Worm (Caenorhabditis elegans): ENCODE results near the gene E02H1.6.

DNA sequence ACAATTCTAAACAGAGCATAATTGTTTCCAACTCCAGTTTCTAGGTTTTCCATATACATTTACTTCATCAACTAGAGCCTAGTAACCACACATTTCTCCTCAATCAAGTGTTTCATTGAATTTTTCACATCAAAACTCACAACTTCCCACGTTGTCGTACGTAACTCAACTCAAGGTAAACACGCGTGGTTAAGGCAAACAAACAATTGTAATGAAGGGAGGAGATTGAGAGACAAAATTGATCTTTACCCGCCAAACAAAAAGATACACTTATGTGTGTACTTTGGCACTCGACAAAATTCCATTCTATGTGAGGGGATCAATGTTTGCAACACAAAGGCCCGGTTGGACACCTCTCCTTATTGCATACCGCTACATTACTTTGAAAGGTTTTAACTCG lies 8.8 kb downstream of the E02H1.6 start, which contains the start of gene nhr-19:
- no peak for TF ChIP-seq ama-1 (optimal IDR thresholded peaks at IDR 0.05)
- no peak for TF ChIP-seq tra-4 (tag; optimal IDR thresholded peaks at IDR 0.05)
- TF ChIP-seq hmbx-1 (tag; optimal IDR thresholded peaks at IDR 0.05) = no peak
- TF ChIP-seq pes-1 (GFP tag; IDR thresholded peaks at IDR 0.05) = no peak
